Worm (Caenorhabditis elegans) whole organism, L4/young adult: ENCODE measurements around the gene F14D7.14.

Source experiments
- W03F9.2 ChIP-seq: fragments of 150-350 bp; optimal IDR thresholded peaks from 2 replicates; lab custom pipeline; 2014; ENCODE audit warnings: missing biosample characterization, missing genetic modification characterization
- dao-5 ChIP-seq: sonication (generic microtip); optimal IDR thresholded peaks from 2 replicates; lab custom pipeline; 2016; ENCODE audit warnings: missing genotype, missing genetic modification characterization, moderate library complexity, missing compliant biosample characterization
- him-1 ChIP-seq: sonication (generic microtip); optimal IDR thresholded peaks from 2 replicates; lab custom pipeline; 2016; ENCODE audit warnings: missing genotype, missing genetic modification reagents, missing genetic modification characterization, missing compliant biosample characterization

DNA sequence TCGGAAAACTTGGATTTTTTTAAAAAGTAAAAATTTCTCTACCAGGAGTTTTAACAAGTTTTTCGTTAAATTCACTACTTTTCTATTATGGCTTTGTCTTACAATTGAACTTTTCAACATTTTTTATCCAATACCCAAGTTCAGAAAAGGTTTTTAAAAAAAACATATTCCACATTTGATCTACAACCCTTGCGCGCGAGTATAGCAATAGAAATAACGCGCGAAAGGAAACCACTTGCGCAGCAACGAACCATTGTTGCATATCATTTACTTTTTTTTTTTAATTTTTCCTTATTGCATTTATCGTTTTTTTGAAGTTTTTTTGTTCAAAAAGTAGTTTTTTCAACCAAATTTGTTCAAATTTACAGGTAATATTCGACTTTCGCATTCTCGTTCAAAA, 23.9 kb upstream of the F14D7.14 start, which contains the start of gene F40G12.11:
- TF ChIP-seq him-1 (tag; lab: Kevin White, UChicago), result no peak
- no peak for TF ChIP-seq W03F9.2
- no peak for TF ChIP-seq dao-5 (tag; lab: Kevin White, UChicago)
